Worm (Caenorhabditis elegans) whole organism, L1 larva: ENCODE data around the gene sms-3.

ENCODE experiments used
- C16A3.4 ChIP-seq: fragments of 150-350 bp; optimal IDR thresholded peaks from 2 replicates; lab custom pipeline; 2014; ENCODE audit warnings: missing biosample characterization, missing genetic modification characterization
- F16B12.6 ChIP-seq: fragments of 150-350 bp; optimal IDR thresholded peaks from 2 replicates; lab custom pipeline; 2014; ENCODE audit warnings: missing biosample characterization, missing genetic modification characterization
- aha-1 ChIP-seq: fragments of 150-350 bp; optimal IDR thresholded peaks from 2 replicates; lab custom pipeline; 2014; ENCODE audit warnings: missing biosample characterization, missing genetic modification characterization
- alr-1 ChIP-seq: fragments of 200-800 bp; sonication (Bioruptor generic); optimal IDR thresholded peaks from 2 replicates; lab custom pipeline; 2018; ENCODE audit warnings: borderline replicate concordance, mild to moderate bottlenecking, missing genetic modification characterization, missing compliant biosample characterization
- aly-2 ChIP-seq: fragments of 150-350 bp; optimal IDR thresholded peaks from 2 replicates; lab custom pipeline; 2014; ENCODE audit warnings: missing biosample characterization, missing genetic modification characterization
- ama-1 ChIP-seq: fragments of 150-350 bp; optimal IDR thresholded peaks from 2 replicates; lab custom pipeline; 2014
- ceh-63 ChIP-seq: fragments of 200-800 bp; sonication (Bioruptor generic); optimal IDR thresholded peaks from 2 replicates; lab custom pipeline; 2018; ENCODE audit warnings: mild to moderate bottlenecking, missing genetic modification characterization, missing compliant biosample characterization
- ceh-8 ChIP-seq: fragments of 200-800 bp; sonication (Bioruptor generic); optimal IDR thresholded peaks from 2 replicates; lab custom pipeline; 2018; ENCODE audit warnings: mild to moderate bottlenecking, missing genetic modification characterization, moderate library complexity, missing compliant biosample characterization
- ceh-88 ChIP-seq: fragments of 200-800 bp; sonication (Bioruptor generic); IDR thresholded peaks from 2 replicates; pipeline ENCODE4 v1.3.6; 2022; ENCODE audit warnings: missing genetic modification characterization, missing compliant biosample characterization
- dsc-1 ChIP-seq: sonication (generic microtip); optimal IDR thresholded peaks from 2 replicates; lab custom pipeline; 2016; ENCODE audit warnings: mild to moderate bottlenecking, missing genetic modification characterization, missing compliant biosample characterization
- efl-1 ChIP-seq, 4 experiments: fragments of 150-350 bp; optimal IDR thresholded peaks in 3 of 4; peaks in 1 of 4; 1 replicate in 1 of 4; 2 replicates in 3 of 4; lab custom pipeline; 2014; ENCODE audit warnings: missing biosample characterization in 2 of 4, missing genetic modification characterization in 2 of 4, missing genetic modification reagents in 2 of 4
- elt-2 ChIP-seq: sonication (generic microtip); optimal IDR thresholded peaks from 2 replicates; lab custom pipeline; 2016; ENCODE audit warnings: missing genetic modification characterization, mild to moderate bottlenecking, inconsistent platforms, missing compliant biosample characterization, missing genetic modification reagents
- elt-3 ChIP-seq, 6 experiments: fragments of 150-350 bp in 1 of 6; sonication (generic microtip); optimal IDR thresholded peaks; 2 replicates each; lab custom pipeline; 2017 to 2018; ENCODE audit warnings: missing biosample characterization in 6 of 6, missing genetic modification characterization in 6 of 6, inconsistent platforms in 1 of 6
- ets-5 ChIP-seq: fragments of 200-800 bp; sonication (Bioruptor generic); IDR thresholded peaks from 2 replicates; pipeline ENCODE4 v1.3.6; 2022; ENCODE audit warnings: missing genetic modification characterization, missing compliant biosample characterization
- fkh-10 ChIP-seq: sonication (generic microtip); optimal IDR thresholded peaks from 2 replicates; lab custom pipeline; 2017; ENCODE audit warnings: missing biosample characterization, missing genetic modification reagents, missing genetic modification characterization
- fkh-8 ChIP-seq: sonication (generic microtip); optimal IDR thresholded peaks from 2 replicates; lab custom pipeline; 2016; ENCODE audit warnings: mild to moderate bottlenecking, missing genetic modification characterization, missing compliant biosample characterization
- fos-1 ChIP-seq: fragments of 150-350 bp; optimal IDR thresholded peaks from 2 replicates; lab custom pipeline; 2014; ENCODE audit warnings: missing biosample characterization, missing genetic modification characterization
- grh-1 ChIP-seq: fragments of 200-800 bp; sonication (Bioruptor generic); IDR thresholded peaks from 2 replicates; pipeline ENCODE4 v1.3.6; 2022; ENCODE audit warnings: missing genetic modification reagents, missing genetic modification characterization, missing compliant biosample characterization
- hlh-17 ChIP-seq: fragments of 200-800 bp; sonication (Bioruptor generic); optimal IDR thresholded peaks from 2 replicates; lab custom pipeline; 2018; ENCODE audit warnings: missing genetic modification characterization, mild to moderate bottlenecking, missing compliant biosample characterization, moderate library complexity, borderline replicate concordance
- hpl-2 ChIP-seq: fragments of 150-350 bp; optimal IDR thresholded peaks from 2 replicates; lab custom pipeline; 2014; ENCODE audit warnings: missing biosample characterization, missing genetic modification reagents, missing genetic modification characterization
- isw-1 ChIP-seq: fragments of 200-800 bp; sonication (Bioruptor generic); IDR thresholded peaks from 2 replicates; pipeline ENCODE4 v1.3.6; 2022; ENCODE audit warnings: missing genetic modification characterization, missing compliant biosample characterization
- lin-13 ChIP-seq: fragments of 150-350 bp; optimal IDR thresholded peaks from 2 replicates; lab custom pipeline; 2014; ENCODE audit warnings: missing biosample characterization, missing genetic modification reagents, missing genetic modification characterization
- lin-14 ChIP-seq: fragments of 200-800 bp; sonication (Bioruptor generic); optimal IDR thresholded peaks from 2 replicates; lab custom pipeline; 2018; ENCODE audit warnings: mild to moderate bottlenecking, missing genetic modification characterization, moderate library complexity, missing compliant biosample characterization
- lin-15B ChIP-seq: fragments of 150-350 bp; sonication (generic microtip); optimal IDR thresholded peaks from 3 replicates; lab custom pipeline; 2014; ENCODE audit warnings: missing biosample characterization, missing genetic modification characterization
- lin-35 ChIP-seq, 2 experiments: fragments of 150-350 bp; optimal IDR thresholded peaks; 2 replicates each; lab custom pipeline; 2014; ENCODE audit warnings: missing biosample characterization in 2 of 2, missing genetic modification characterization in 2 of 2, missing genetic modification reagents in 2 of 2
- lir-3 ChIP-seq: sonication (generic microtip); optimal IDR thresholded peaks from 2 replicates; lab custom pipeline; 2016; ENCODE audit warnings: mild to moderate bottlenecking, missing genetic modification characterization, moderate library complexity, missing compliant biosample characterization; ENCODE audit not compliant: poor library complexity
- mdl-1 ChIP-seq, 2 experiments: fragments of 150-350 bp; optimal IDR thresholded peaks; 2 replicates each; lab custom pipeline; 2014 to 2017; ENCODE audit warnings: missing biosample characterization in 2 of 2, missing genetic modification characterization in 2 of 2, inconsistent platforms in 1 of 2
- mef-2 ChIP-seq: fragments of 150-350 bp; optimal IDR thresholded peaks from 2 replicates; lab custom pipeline; 2014; ENCODE audit warnings: missing biosample characterization, missing genetic modification characterization
- mep-1 ChIP-seq: fragments of 150-350 bp; optimal IDR thresholded peaks from 2 replicates; lab custom pipeline; 2014; ENCODE audit warnings: missing biosample characterization, missing genetic modification characterization
- nhr-11 ChIP-seq: fragments of 150-350 bp; optimal IDR thresholded peaks from 2 replicates; lab custom pipeline; 2014; ENCODE audit warnings: missing biosample characterization, missing genetic modification characterization
- nhr-12 ChIP-seq: sonication (generic microtip); optimal IDR thresholded peaks from 2 replicates; lab custom pipeline; 2017; ENCODE audit warnings: missing biosample characterization, missing genetic modification characterization
- nhr-19 ChIP-seq: fragments of 200-800 bp; sonication (Bioruptor generic); conservative IDR thresholded peaks from 2 replicates; pipeline ENCODE4 v1.3.6; 2022; ENCODE audit warnings: missing genetic modification characterization, missing compliant biosample characterization
- nhr-28 ChIP-seq: fragments of 150-350 bp; optimal IDR thresholded peaks from 2 replicates; lab custom pipeline; 2014; ENCODE audit warnings: missing biosample characterization, missing genetic modification characterization
- nhr-47 ChIP-seq: sonication (generic microtip); optimal IDR thresholded peaks from 2 replicates; lab custom pipeline; 2016; ENCODE audit warnings: mild to moderate bottlenecking, missing genetic modification characterization, moderate library complexity, missing compliant biosample characterization
- nhr-77 ChIP-seq: fragments of 150-350 bp; optimal IDR thresholded peaks from 2 replicates; lab custom pipeline; 2014; ENCODE audit warnings: missing biosample characterization, missing genetic modification characterization
- nhr-85 ChIP-seq: sonication (generic microtip); peaks from one replicate; lab custom pipeline; 2016; ENCODE audit warnings: missing genetic modification characterization, inconsistent platforms, missing compliant biosample characterization
- nhr-90 ChIP-seq: sonication (generic microtip); optimal IDR thresholded peaks from 2 replicates; lab custom pipeline; 2016; ENCODE audit warnings: mild to moderate bottlenecking, missing genetic modification characterization, missing compliant biosample characterization; ENCODE audit not compliant: poor library complexity
- pax-3 ChIP-seq: fragments of 200-800 bp; sonication (Bioruptor generic); optimal IDR thresholded peaks from 2 replicates; lab custom pipeline; 2018; ENCODE audit warnings: mild to moderate bottlenecking, missing genetic modification characterization, moderate library complexity, missing compliant biosample characterization
- rnt-1 ChIP-seq: sonication (generic microtip); optimal IDR thresholded peaks from 2 replicates; lab custom pipeline; 2016; ENCODE audit warnings: mild to moderate bottlenecking, missing genetic modification characterization, moderate library complexity, missing compliant biosample characterization
- snu-23 ChIP-seq: sonication (generic microtip); optimal IDR thresholded peaks from 2 replicates; lab custom pipeline; 2016; ENCODE audit warnings: missing genetic modification characterization, missing compliant biosample characterization
- sox-4 ChIP-seq: sonication (generic microtip); optimal IDR thresholded peaks from 2 replicates; lab custom pipeline; 2016; ENCODE audit warnings: missing genetic modification characterization, missing compliant biosample characterization
- sptf-1 ChIP-seq: fragments of 150-350 bp; optimal IDR thresholded peaks from 2 replicates; lab custom pipeline; 2014; ENCODE audit warnings: missing biosample characterization, missing genetic modification characterization
- sup-37 ChIP-seq: fragments of 200-800 bp; sonication (Bioruptor generic); optimal IDR thresholded peaks from 2 replicates; lab custom pipeline; 2018; ENCODE audit warnings: mild to moderate bottlenecking, missing genetic modification characterization, missing compliant biosample characterization
- tbx-2 ChIP-seq: sonication (generic microtip); optimal IDR thresholded peaks from 2 replicates; lab custom pipeline; 2016; ENCODE audit warnings: missing genetic modification characterization, missing compliant biosample characterization
- unc-130 ChIP-seq: fragments of 150-350 bp; optimal IDR thresholded peaks from 2 replicates; lab custom pipeline; 2017; ENCODE audit warnings: missing biosample characterization, missing genetic modification characterization, inconsistent platforms
- unc-62 ChIP-seq: fragments of 150-350 bp; optimal IDR thresholded peaks from 2 replicates; lab custom pipeline; 2014; ENCODE audit warnings: missing biosample characterization, missing genetic modification reagents, missing genetic modification characterization
- unc-98 ChIP-seq: fragments of 200-800 bp; sonication (Bioruptor generic); IDR thresholded peaks from 2 replicates; pipeline ENCODE4 v1.3.6; 2022; ENCODE audit warnings: missing genetic modification characterization, missing compliant biosample characterization
- xbp-1 ChIP-seq: sonication (generic microtip); optimal IDR thresholded peaks from 2 replicates; lab custom pipeline; 2016; ENCODE audit warnings: missing genetic modification characterization, missing compliant biosample characterization
- zip-4 ChIP-seq: fragments of 200-800 bp; sonication (Bioruptor generic); optimal IDR thresholded peaks from 2 replicates; lab custom pipeline; 2018; ENCODE audit warnings: mild to moderate bottlenecking, missing genetic modification characterization, moderate library complexity, missing compliant biosample characterization
- ztf-11 ChIP-seq, 2 experiments: sonication (generic microtip); optimal IDR thresholded peaks; 2 replicates each; lab custom pipeline; 2016 to 2017; ENCODE audit warnings: missing genetic modification characterization in 2 of 2, missing biosample characterization in 1 of 2, missing compliant biosample characterization in 1 of 2
- ztf-4 ChIP-seq: fragments of 150-350 bp; optimal IDR thresholded peaks from 2 replicates; lab custom pipeline; 2014; ENCODE audit warnings: missing biosample characterization, missing genetic modification characterization

sms-3 gene

ce11 chrIII:1558441-1559159 lies 42.3 kb downstream of the sms-3 start, which contains the start of the genes eelo-1 and Y67D2.2 (continued):
- TF ChIP-seq pax-3 (tag; lab: Kevin White, UChicago), result no peak
- TF ChIP-seq aha-1 (tag; lab: Kevin White, UChicago), result no peak
- no peak for TF ChIP-seq grh-1 (GFP tag; lab: Robert Waterston, UW)
- peak; percentile 50 for TF ChIP-seq lin-15B
- TF ChIP-seq zip-4 (GFP tag; lab: Kevin White, UChicago), result peak; percentile 24
- TF ChIP-seq ama-1, result no peak
- TF ChIP-seq ceh-8 (GFP tag; lab: Kevin White, UChicago), result peak; percentile 59
- TF ChIP-seq sptf-1 (tag; lab: Kevin White, UChicago), result no peak
- no peak for TF ChIP-seq ceh-63 (GFP tag; lab: Kevin White, UChicago)
- TF ChIP-seq alr-1 (tag; lab: Kevin White, UChicago), result no peak
- TF ChIP-seq nhr-11 (tag; lab: Kevin White, UChicago), result no peak
- no peak for TF ChIP-seq aly-2 (tag; lab: Kevin White, UChicago)
- peak; percentile 80 for TF ChIP-seq snu-23 (GFP tag; lab: Kevin White, UChicago)
- TF ChIP-seq C16A3.4 (tag; lab: Kevin White, UChicago), result peak; percentile 16
- no peak for TF ChIP-seq nhr-28 (tag; lab: Kevin White, UChicago)
- TF ChIP-seq mef-2, result no peak
- TF ChIP-seq nhr-90 (tag; lab: Kevin White, UChicago), result peak; percentile 80
- peak; percentile 20 for TF ChIP-seq lin-13 (GFP tag; lab: Kevin White, UChicago)
- no peak for TF ChIP-seq nhr-12
- peak in 1 of 2 experiments; percentile 65 for TF ChIP-seq ztf-11 (tag; optimal IDR thresholded peaks at IDR 0.05; lab: Kevin White, UChicago)
- TF ChIP-seq xbp-1 (tag; lab: Kevin White, UChicago), result peak; percentile 81
- no peak for TF ChIP-seq lir-3
- no peak for TF ChIP-seq hpl-2 (GFP tag; lab: Kevin White, UChicago)
- peak; percentile 98 for TF ChIP-seq F16B12.6
- peak; percentile 54 for TF ChIP-seq lin-14 (GFP tag; lab: Kevin White, UChicago)
- peak; percentile 72 for TF ChIP-seq unc-130 (tag; lab: Kevin White, UChicago)
- TF ChIP-seq mdl-1 (tag; optimal IDR thresholded peaks at IDR 0.05; lab: Kevin White, UChicago), result no peak
- TF ChIP-seq mep-1 (tag; lab: Kevin White, UChicago), result peak; percentile 92
- no peak for TF ChIP-seq fos-1 (tag; lab: Kevin White, UChicago)
- TF ChIP-seq elt-2 (tag; lab: Kevin White, UChicago), result no peak
- TF ChIP-seq efl-1 (optimal IDR thresholded peaks at IDR 0.05; lab: Kevin White, UChicago), result peak; percentile 55 to 80
- peak; percentile 74 to 97 for TF ChIP-seq efl-1 (GFP tag; optimal IDR thresholded peaks at IDR 0.05 in 1 of 2; lab: Kevin White, UChicago)
- no peak for TF ChIP-seq ztf-4
- TF ChIP-seq elt-3 (tag; optimal IDR thresholded peaks at IDR 0.05; lab: Kevin White, UChicago), result peak in 2 of 6 experiments; percentile 11 to 35
- TF ChIP-seq nhr-85 (tag; lab: Kevin White, UChicago), result peak; percentile 59
- peak; percentile 38 for TF ChIP-seq sup-37 (GFP tag; lab: Kevin White, UChicago)
- no peak for TF ChIP-seq hlh-17
- TF ChIP-seq lin-35 (GFP tag; optimal IDR thresholded peaks at IDR 0.05; lab: Kevin White, UChicago), result peak; percentile 61 to 69
- TF ChIP-seq unc-98 (GFP tag; lab: Robert Waterston, UW), result no peak
- peak; percentile 74 for TF ChIP-seq tbx-2 (tag; lab: Kevin White, UChicago)
- peak; percentile 76 for TF ChIP-seq rnt-1 (tag; lab: Kevin White, UChicago)
- peak; percentile 57 for TF ChIP-seq isw-1 (GFP tag; lab: Robert Waterston, UW)
- no peak for TF ChIP-seq ets-5 (GFP tag; lab: Robert Waterston, UW)
- TF ChIP-seq sox-4 (tag; lab: Kevin White, UChicago), result peak; percentile 53
- TF ChIP-seq dsc-1 (tag; lab: Kevin White, UChicago), result peak; percentile 81
- TF ChIP-seq nhr-19, result peak; percentile 73
- TF ChIP-seq nhr-47, result peak; percentile 83
- TF ChIP-seq fkh-8 (tag; lab: Kevin White, UChicago), result no peak
- no peak for TF ChIP-seq unc-62 (GFP tag; lab: Kevin White, UChicago)
- TF ChIP-seq nhr-77 (tag; lab: Kevin White, UChicago), result no peak
- TF ChIP-seq ceh-88, result no peak
- TF ChIP-seq fkh-10 (GFP tag; lab: Kevin White, UChicago), result no peak
